Fruit fly (Drosophila melanogaster) whole organism, embryonic: ENCODE results near the gene RpL37A.

Source experiments
- Bgb ChIP-seq: fragments of 200-800 bp; sonication (Bioruptor generic); IDR thresholded peaks from 2 replicates; pipeline ENCODE4 v1.3.6; 2022; ENCODE audit warnings: missing biosample characterization, missing genetic modification characterization; ENCODE audit not compliant: partially characterized antibody
- CG10209 ChIP-seq: fragments of 200-800 bp; sonication (Bioruptor generic); optimal IDR thresholded peaks from 3 replicates; lab custom pipeline; 2017; ENCODE audit warnings: missing biosample characterization, mild to moderate bottlenecking, missing genetic modification characterization, missing genetic modification reagents
- CG10267 ChIP-seq: fragments of 200-800 bp; sonication (Bioruptor generic); optimal IDR thresholded peaks from 2 replicates; lab custom pipeline; 2018; ENCODE audit warnings: missing biosample characterization, mild to moderate bottlenecking, missing genetic modification characterization, moderate library complexity
- CG11504 ChIP-seq: fragments of 200-800 bp; sonication (Bioruptor generic); optimal IDR thresholded peaks from 3 replicates; lab custom pipeline; 2019; ENCODE audit warnings: missing biosample characterization, mild to moderate bottlenecking, missing genetic modification characterization, moderate library complexity
- CG12236 ChIP-seq: fragments of 200-800 bp; sonication (Bioruptor generic); optimal IDR thresholded peaks from 2 replicates; lab custom pipeline; 2016; ENCODE audit warnings: missing biosample characterization, missing genetic modification characterization
- CG12659 ChIP-seq: fragments of 200-800 bp; sonication (Bioruptor generic); optimal IDR thresholded peaks from 3 replicates; lab custom pipeline; 2017; ENCODE audit warnings: mild to moderate bottlenecking, missing biosample characterization, missing genetic modification reagents, missing genetic modification characterization
- CG12769 ChIP-seq: fragments of 200-800 bp; sonication (Bioruptor generic); optimal IDR thresholded peaks from 2 replicates; lab custom pipeline; 2019; ENCODE audit warnings: missing biosample characterization, mild to moderate bottlenecking, missing genetic modification characterization, moderate library complexity
- CG13894 ChIP-seq: fragments of 200-800 bp; sonication (Bioruptor generic); optimal IDR thresholded peaks from 3 replicates; lab custom pipeline; 2018; ENCODE audit warnings: missing biosample characterization, mild to moderate bottlenecking, missing genetic modification characterization, moderate library complexity
- CG14014 ChIP-seq: fragments of 200-800 bp; sonication (Bioruptor generic); IDR thresholded peaks from 2 replicates; pipeline ENCODE4 v1.3.6; 2022; ENCODE audit warnings: missing biosample characterization, missing genetic modification characterization
- CG15011 ChIP-seq: fragments of 200-800 bp; sonication (Bioruptor generic); optimal IDR thresholded peaks from 3 replicates; lab custom pipeline; 2018; ENCODE audit warnings: missing biosample characterization, mild to moderate bottlenecking, missing genetic modification characterization
- CG15514 ChIP-seq: fragments of 200-800 bp; sonication (Bioruptor generic); optimal IDR thresholded peaks from 3 replicates; lab custom pipeline; 2017; ENCODE audit warnings: missing biosample characterization, missing genetic modification characterization, mild to moderate bottlenecking, moderate library complexity, missing genetic modification reagents
- CG1792 ChIP-seq: fragments of 200-800 bp; sonication (Bioruptor generic); optimal IDR thresholded peaks from 2 replicates; lab custom pipeline; 2016; ENCODE audit warnings: missing biosample characterization, missing genetic modification characterization
- CG4328 ChIP-seq: fragments of 200-800 bp; sonication (Bioruptor generic); optimal IDR thresholded peaks from 3 replicates; lab custom pipeline; 2017; ENCODE audit warnings: missing biosample characterization, missing genetic modification reagents, missing genetic modification characterization
- CG4360 ChIP-seq: fragments of 200-800 bp; sonication (Bioruptor generic); IDR thresholded peaks from 2 replicates; pipeline ENCODE4 v1.3.6; 2022; ENCODE audit warnings: missing biosample characterization, missing genetic modification characterization
- CG6254 ChIP-seq: fragments of 200-800 bp; sonication (Bioruptor generic); optimal IDR thresholded peaks from 3 replicates; lab custom pipeline; 2017; ENCODE audit warnings: mild to moderate bottlenecking, missing biosample characterization, missing genetic modification reagents, missing genetic modification characterization
- CG6272 ChIP-seq: fragments of 200-800 bp; sonication (Bioruptor generic); IDR thresholded peaks from 2 replicates; pipeline ENCODE4 v1.3.6; 2022; ENCODE audit warnings: missing biosample characterization, missing genetic modification characterization
- CG6683 ChIP-seq: fragments of 200-800 bp; sonication (Bioruptor generic); optimal IDR thresholded peaks from 2 replicates; lab custom pipeline; 2017; ENCODE audit warnings: missing biosample characterization, mild to moderate bottlenecking, missing genetic modification characterization, missing genetic modification reagents
- CG8089 ChIP-seq: fragments of 200-800 bp; sonication (Bioruptor generic); optimal IDR thresholded peaks from 3 replicates; lab custom pipeline; 2016; ENCODE audit warnings: missing biosample characterization, missing genetic modification characterization
- D ChIP-seq, 2 experiments: fragments of 200-800 bp in 1 of 2; fragments of >200 bp in 1 of 2; sonication (Bioruptor generic) in 1 of 2; optimal IDR thresholded peaks; 2 replicates in 1 of 2; 3 replicates in 1 of 2; lab custom pipeline; 2017; ENCODE audit warnings: mild to moderate bottlenecking in 1 of 2, missing biosample characterization in 1 of 2, missing genetic modification characterization in 1 of 2, missing genetic modification reagents in 1 of 2
- Dp ChIP-seq: fragments of 200-800 bp; sonication (Bioruptor generic); optimal IDR thresholded peaks from 2 replicates; lab custom pipeline; 2018; ENCODE audit warnings: missing biosample characterization, mild to moderate bottlenecking, missing genetic modification characterization, moderate library complexity
- Ets97D ChIP-seq: fragments of 200-800 bp; sonication (Bioruptor generic); optimal IDR thresholded peaks from 3 replicates; lab custom pipeline; 2016; ENCODE audit warnings: missing biosample characterization, missing genetic modification characterization
- HLH4C ChIP-seq: fragments of 200-800 bp; sonication (Bioruptor generic); IDR thresholded peaks from 3 replicates; pipeline ENCODE4 v1.3.6; 2022; ENCODE audit warnings: missing biosample characterization, missing genetic modification characterization; ENCODE audit not compliant: partially characterized antibody
- Hey ChIP-seq: fragments of 200-800 bp; sonication (Bioruptor generic); optimal IDR thresholded peaks from 3 replicates; lab custom pipeline; 2018; ENCODE audit warnings: missing biosample characterization, mild to moderate bottlenecking, missing genetic modification characterization
- Hr3 ChIP-seq: fragments of 200-800 bp; sonication (Bioruptor generic); optimal IDR thresholded peaks from 3 replicates; lab custom pipeline; 2016; ENCODE audit warnings: missing biosample characterization, missing genetic modification characterization
- Hsf ChIP-seq: fragments of 200-800 bp; sonication (Bioruptor generic); optimal IDR thresholded peaks from 3 replicates; lab custom pipeline; 2016; ENCODE audit warnings: missing biosample characterization, missing genetic modification characterization
- MESR4 ChIP-seq: fragments of 200-800 bp; sonication (Bioruptor generic); optimal IDR thresholded peaks from 2 replicates; lab custom pipeline; 2018; ENCODE audit warnings: missing biosample characterization, mild to moderate bottlenecking, missing genetic modification characterization, moderate library complexity
- Ssrp ChIP-seq: fragments of 200-800 bp; sonication (Bioruptor generic); optimal IDR thresholded peaks from 2 replicates; lab custom pipeline; 2018; ENCODE audit warnings: missing biosample characterization, mild to moderate bottlenecking, missing genetic modification characterization, moderate library complexity
- ap ChIP-seq: fragments of 200-800 bp; sonication (Bioruptor generic); IDR thresholded peaks from 2 replicates; pipeline ENCODE4 v1.3.6; 2022; ENCODE audit warnings: missing biosample characterization, missing genetic modification characterization
- br ChIP-seq: fragments of >200 bp; optimal IDR thresholded peaks from 2 replicates; lab custom pipeline; 2017
- crp ChIP-seq, 2 experiments: fragments of 200-800 bp; sonication (Bioruptor generic); optimal IDR thresholded peaks; 2 replicates in 1 of 2; 3 replicates in 1 of 2; lab custom pipeline; 2017; ENCODE audit warnings: missing biosample characterization in 2 of 2, missing genetic modification characterization in 2 of 2, mild to moderate bottlenecking in 1 of 2, moderate library complexity in 1 of 2
- ewg ChIP-seq: fragments of 200-800 bp; sonication (Bioruptor generic); optimal IDR thresholded peaks from 3 replicates; lab custom pipeline; 2017; ENCODE audit warnings: mild to moderate bottlenecking, missing biosample characterization, missing genetic modification reagents, missing genetic modification characterization
- eyg ChIP-seq: fragments of 200-800 bp; sonication (Bioruptor generic); optimal IDR thresholded peaks from 3 replicates; lab custom pipeline; 2016; ENCODE audit warnings: missing biosample characterization, missing genetic modification characterization
- fd3F ChIP-seq: fragments of 200-800 bp; sonication (Bioruptor generic); optimal IDR thresholded peaks from 2 replicates; lab custom pipeline; 2018; ENCODE audit warnings: missing biosample characterization, mild to moderate bottlenecking, missing genetic modification characterization, moderate library complexity
- fd96Cb ChIP-seq: fragments of 200-800 bp; sonication (Bioruptor generic); optimal IDR thresholded peaks from 2 replicates; lab custom pipeline; 2018; ENCODE audit warnings: missing biosample characterization, mild to moderate bottlenecking, missing genetic modification characterization, moderate library complexity
- gsb ChIP-seq: fragments of 200-800 bp; sonication (Bioruptor generic); IDR thresholded peaks from 2 replicates; pipeline ENCODE4 v1.3.6; 2022; ENCODE audit warnings: missing biosample characterization, missing genetic modification characterization
- ind ChIP-seq: fragments of 200-800 bp; sonication (Bioruptor generic); optimal IDR thresholded peaks from 3 replicates; lab custom pipeline; 2016; ENCODE audit warnings: missing biosample characterization, missing genetic modification characterization
- jumu ChIP-seq: fragments of 200-800 bp; sonication (Bioruptor generic); optimal IDR thresholded peaks from 3 replicates; lab custom pipeline; 2016; ENCODE audit warnings: missing biosample characterization, missing genetic modification characterization
- lov ChIP-seq, 2 experiments: fragments of 200-800 bp in 1 of 2; fragments of >200 bp in 1 of 2; sonication (Bioruptor generic) in 1 of 2; IDR thresholded peaks in 1 of 2; optimal IDR thresholded peaks in 1 of 2; 2 replicates in 1 of 2; 3 replicates in 1 of 2; pipeline versions ENCODE4 v1.3.6 to Lab custom; 2017 to 2022; ENCODE audit warnings: missing biosample characterization in 1 of 2, missing genetic modification characterization in 1 of 2
- p53 ChIP-seq: fragments of 200-800 bp; sonication (Bioruptor generic); optimal IDR thresholded peaks from 2 replicates; lab custom pipeline; 2016; ENCODE audit warnings: missing biosample characterization, missing genetic modification characterization
- phol ChIP-seq: fragments of 200-800 bp; sonication (Bioruptor generic); optimal IDR thresholded peaks from 3 replicates; lab custom pipeline; 2018; ENCODE audit warnings: missing biosample characterization, mild to moderate bottlenecking, missing genetic modification characterization, moderate library complexity
- prd ChIP-seq, 3 experiments: fragments of >200 bp in 2 of 3; fragments of 200-800 bp in 1 of 3; sonication (Bioruptor generic) in 1 of 3; optimal IDR thresholded peaks in 2 of 3; IDR thresholded peaks in 1 of 3; 2 replicates in 2 of 3; 3 replicates in 1 of 3; pipeline versions ENCODE4 v1.3.6 to Lab custom; 2017 to 2022; ENCODE audit warnings: missing biosample characterization in 1 of 3, missing genetic modification characterization in 1 of 3
- seq ChIP-seq: fragments of 200-800 bp; sonication (Bioruptor generic); IDR thresholded peaks from 2 replicates; pipeline ENCODE4 v1.3.6; 2022; ENCODE audit warnings: missing biosample characterization, missing genetic modification characterization
- slp2 ChIP-seq: fragments of 200-800 bp; sonication (Bioruptor generic); optimal IDR thresholded peaks from 2 replicates; lab custom pipeline; 2016; ENCODE audit warnings: missing biosample characterization, missing genetic modification characterization
- sna ChIP-seq: fragments of 200-800 bp; sonication (Bioruptor generic); IDR thresholded peaks from 2 replicates; pipeline ENCODE4 v1.3.6; 2022; ENCODE audit warnings: missing biosample characterization, missing genetic modification characterization; ENCODE audit not compliant: partially characterized antibody
- ssp ChIP-seq: fragments of 200-800 bp; sonication (Bioruptor generic); IDR thresholded peaks from 2 replicates; pipeline ENCODE4 v1.3.6; 2022; ENCODE audit warnings: missing biosample characterization, missing genetic modification characterization
- ttk ChIP-seq: fragments of 200-800 bp; sonication (Bioruptor generic); IDR thresholded peaks from 2 replicates; pipeline ENCODE4 v2.1.2; 2022; ENCODE audit warnings: missing biosample characterization, missing genetic modification characterization
- wdn ChIP-seq: fragments of 200-800 bp; sonication (Bioruptor generic); IDR thresholded peaks from 2 replicates; pipeline ENCODE4 v1.3.6; 2022; ENCODE audit warnings: missing biosample characterization, missing genetic modification characterization
- z ChIP-seq: fragments of 200-800 bp; sonication (Bioruptor generic); IDR thresholded peaks from 3 replicates; pipeline ENCODE4 v1.3.6; 2022; ENCODE audit warnings: missing biosample characterization, missing genetic modification characterization

The RpL37A gene

dm6 chr2L:5037402-5037860, 33.3 kb upstream of the RpL37A start, which contains the start of the genes CG14042 and SP555 (continued):
- TF ChIP-seq ewg (GFP tag; lab: Kevin White, UChicago) (peak; percentile 95), wdn (0 out of 2 replicates have a peak, but pooled peaks have one; percentile 31), seq (peak; percentile 93), z (GFP tag; lab: Robert Waterston, UW) (0 out of 3 replicates have a peak, but pooled peaks have one; percentile 23), CG13894 (peak; percentile 66), gsb (GFP tag; lab: Robert Waterston, UW) (no peak)

- TF ChIP-seq HLH4C (GFP tag; lab: Robert Waterston, UW) (no peak), CG10267 (peak; percentile 36), sna (GFP tag; lab: Robert Waterston, UW) (no peak), CG11504 (tag; lab: Kevin White, UChicago) (peak; percentile 49), fd3F (GFP tag; lab: Kevin White, UChicago) (no peak), CG12659 (GFP tag; lab: Kevin White, UChicago) (no peak), CG10209 (GFP tag; lab: Kevin White, UChicago) (peak; percentile 3), CG8089 (GFP tag; lab: Kevin White, UChicago) (no peak), CG14014 (GFP tag; lab: Robert Waterston, UW) (no peak), MESR4 (GFP tag; lab: Kevin White, UChicago) (no peak), Hey (tag; lab: Kevin White, UChicago) (no peak), eyg (GFP tag; lab: Kevin White, UChicago) (no peak), fd96Cb (tag; lab: Kevin White, UChicago) (peak; percentile 33), prd (optimal IDR thresholded peaks at IDR 0.05; lab: Kevin White, UChicago) (no peak), prd (GFP tag; IDR thresholded peaks at IDR 0.05; lab: Robert Waterston, UW) (peak; percentile 47; the same call in 2 of the 3 replicates), CG6683 (GFP tag; lab: Kevin White, UChicago) (no peak), jumu (GFP tag; lab: Kevin White, UChicago) (no peak), Dp (no peak), Hsf (no peak), ssp (GFP tag; lab: Robert Waterston, UW) (no peak), Hr3 (GFP tag; lab: Kevin White, UChicago) (no peak), ap (no peak), CG12769 (tag; lab: Kevin White, UChicago) (no peak), CG4360 (no peak), CG15514 (GFP tag; lab: Kevin White, UChicago) (no peak), Bgb (no peak), br (lab: Kevin White, UChicago) (no peak), ttk (no peak), slp2 (GFP tag; lab: Kevin White, UChicago) (no peak), phol (tag; lab: Kevin White, UChicago) (peak; percentile 57), CG1792 (no peak), D (optimal IDR thresholded peaks at IDR 0.05; lab: Kevin White, UChicago) (no peak), D (GFP tag; optimal IDR thresholded peaks at IDR 0.05; lab: Kevin White, UChicago) (no peak), crp (GFP tag; optimal IDR thresholded peaks at IDR 0.05; lab: Kevin White, UChicago) (no peak), CG12236 (no peak), lov (optimal IDR thresholded peaks at IDR 0.05; lab: Kevin White, UChicago) (no peak), lov (GFP tag; IDR thresholded peaks at IDR 0.05; lab: Robert Waterston, UW) (no peak), p53 (GFP tag; lab: Kevin White, UChicago) (no peak), CG15011 (GFP tag; lab: Kevin White, UChicago) (no peak), CG6254 (GFP tag; lab: Kevin White, UChicago) (no peak), Ets97D (GFP tag; lab: Kevin White, UChicago) (no peak), CG6272 (GFP tag; lab: Robert Waterston, UW) (no peak), CG4328 (no peak), ind (GFP tag; lab: Kevin White, UChicago) (peak; percentile 11), Ssrp (peak; percentile 46)
Observed at dm6 chr2L:5042076-5042475, 28.7 kb upstream of the RpL37A start.
